Worm (Caenorhabditis elegans): ENCODE data around the gene W10G11.1.

The W10G11.1 gene

DNA sequence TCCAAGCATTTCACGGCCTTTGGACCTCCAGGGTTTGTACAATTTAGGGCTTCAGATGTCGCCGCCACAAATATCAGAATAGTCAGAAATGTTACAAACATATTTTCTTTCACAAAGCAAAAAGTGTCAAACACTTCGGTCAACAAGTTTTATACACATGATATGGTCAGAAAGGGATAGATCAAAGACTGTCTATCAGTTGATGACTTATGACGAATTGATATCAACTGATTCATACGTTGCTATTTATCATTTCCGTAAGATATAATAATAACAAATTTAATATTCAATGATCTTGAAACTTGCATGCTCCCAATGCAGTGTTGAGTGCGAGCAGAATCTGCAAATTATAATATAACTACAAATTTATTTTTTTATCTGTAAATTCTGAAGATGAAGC lies at the start of gene W10G11.1:
TSS of gene W10G11.1 (minus strand) at position 101 of the 400 bp plus-strand sequence.
- TF ChIP-seq blmp-1 (tag; optimal IDR thresholded peaks at IDR 0.05) (no peak), xbp-1 (tag; optimal IDR thresholded peaks at IDR 0.05) (no peak), snu-23 (GFP tag; optimal IDR thresholded peaks at IDR 0.05) (no peak), lir-3 (tag; optimal IDR thresholded peaks at IDR 0.05; ENCODE audit: poor library complexity) (no peak)

- TF ChIP-seq lin-15B (tag; optimal IDR thresholded peaks at IDR 0.05) (no peak), F16B12.6 (tag; optimal IDR thresholded peaks at IDR 0.05) (no peak), ama-1 (optimal IDR thresholded peaks at IDR 0.05) (no peak), mdl-1 (tag; optimal IDR thresholded peaks at IDR 0.05) (no peak), ceh-90 (tag; optimal IDR thresholded peaks at IDR 0.05) (no peak), nhr-90 (tag; optimal IDR thresholded peaks at IDR 0.05; ENCODE audit: poor library complexity) (no peak), nhr-11 (tag; optimal IDR thresholded peaks at IDR 0.05) (no peak), aly-2 (tag; optimal IDR thresholded peaks at IDR 0.05) (no peak), mep-1 (tag; optimal IDR thresholded peaks at IDR 0.05) (no peak), nhr-84 (tag; optimal IDR thresholded peaks at IDR 0.05) (no peak), nhr-20 (tag; optimal IDR thresholded peaks at IDR 0.05) (no peak), sptf-1 (tag; optimal IDR thresholded peaks at IDR 0.05) (no peak), lin-35 (GFP tag; optimal IDR thresholded peaks at IDR 0.05) (no peak), unc-130 (tag; optimal IDR thresholded peaks at IDR 0.05) (no peak), ztf-4 (tag; optimal IDR thresholded peaks at IDR 0.05) (no peak), nhr-77 (tag; optimal IDR thresholded peaks at IDR 0.05) (no peak)
These were observed 49.3 kb upstream of the W10G11.1 start, which contains the start of gene Y49F6A.5 for ce11 chrII:3609764-3610163. Gene Y49F6A.5, minus strand, starts transcription at chrII:3609864.

ce11 chrII:3604578-3604977 lies 44.1 kb upstream of the W10G11.1 start:
- TF ChIP-seq unc-86 (tag; optimal IDR thresholded peaks at IDR 0.05) (no peak), fkh-4 (tag; optimal IDR thresholded peaks at IDR 0.05; ENCODE audit: borderline replicate concordance) (no peak), tlp-1 (tag; optimal IDR thresholded peaks at IDR 0.05) (no peak), jun-1 (tag; optimal IDR thresholded peaks at IDR 0.05) (no peak), pag-3 (tag; optimal IDR thresholded peaks at IDR 0.05; ENCODE audit: borderline replicate concordance, insufficient read depth) (no peak), egl-27 (tag; optimal IDR thresholded peaks at IDR 0.05) (no peak), nhr-12 (tag; optimal IDR thresholded peaks at IDR 0.05) (no peak), alr-1 (tag; optimal IDR thresholded peaks at IDR 0.05; ENCODE audit: borderline replicate concordance) (no peak), F16B12.6 (tag; optimal IDR thresholded peaks at IDR 0.05) (no peak), unc-62 (GFP tag; optimal IDR thresholded peaks at IDR 0.05) (no peak), lin-35 (GFP tag; optimal IDR thresholded peaks at IDR 0.05) (no peak), lir-3 (tag; optimal IDR thresholded peaks at IDR 0.05; ENCODE audit: poor library complexity) (no peak), unc-98 (GFP tag; IDR thresholded peaks at IDR 0.05) (no peak), nhr-237 (tag; optimal IDR thresholded peaks at IDR 0.05) (no peak), ztf-11 (tag; optimal IDR thresholded peaks at IDR 0.05) (no peak), blmp-1 (tag; optimal IDR thresholded peaks at IDR 0.05) (no peak)

- TF ChIP-seq ceh-88 (GFP tag; IDR thresholded peaks at IDR 0.05) (no peak), lin-39 (tag; optimal IDR thresholded peaks at IDR 0.05) (no peak), dpl-1 (GFP tag; optimal IDR thresholded peaks at IDR 0.05) (no peak), egl-27 (tag; optimal IDR thresholded peaks at IDR 0.05) (no peak), ceh-90 (tag; optimal IDR thresholded peaks at IDR 0.05) (no peak), ces-1 (GFP tag; optimal IDR thresholded peaks at IDR 0.05) (no peak), hpl-2 (GFP tag; optimal IDR thresholded peaks at IDR 0.05) (no peak), unc-98 (GFP tag; IDR thresholded peaks at IDR 0.05) (no peak), efl-1 (optimal IDR thresholded peaks at IDR 0.05) (no peak), efl-1 (GFP tag; optimal IDR thresholded peaks at IDR 0.05 in 1 of 2) (no peak), swsn-7 (tag; optimal IDR thresholded peaks at IDR 0.05) (no peak), lin-15B (tag; optimal IDR thresholded peaks at IDR 0.05) (no peak), nhr-71 (tag; optimal IDR thresholded peaks at IDR 0.05) (no peak), sptf-1 (tag; optimal IDR thresholded peaks at IDR 0.05) (no peak), efl-3 (GFP tag; optimal IDR thresholded peaks at IDR 0.05) (no peak)
These were observed 38.2 kb upstream of the W10G11.1 start, which contains the start of gene Y49F6A.11 for ce11 chrII:3598721-3599120. Gene Y49F6A.11, minus strand, starts transcription at chrII:3598821.

Measured in whole organism, L1 larva.